Worm (Caenorhabditis elegans) whole organism, L4/young adult: ENCODE results near the gene pyk-2.

Experiments
- W03F9.2 ChIP-seq: fragments of 150-350 bp; optimal IDR thresholded peaks from 2 replicates; lab custom pipeline; 2014; ENCODE audit warnings: missing biosample characterization, missing genetic modification characterization
- dao-5 ChIP-seq: sonication (generic microtip); optimal IDR thresholded peaks from 2 replicates; lab custom pipeline; 2016; ENCODE audit warnings: missing genotype, missing genetic modification characterization, moderate library complexity, missing compliant biosample characterization

ce11 chrIV:10880264-10880663 is 29.4 kb upstream of the pyk-2 start, which contains the start of gene fipr-15:
- TF ChIP-seq dao-5 = no peak
- no peak for TF ChIP-seq W03F9.2 (tag; lab: Kevin White, UChicago)
